Worm (Caenorhabditis elegans) whole organism, L1 larva: ENCODE measurements around the gene pbs-3.

ENCODE experiments used
- blmp-1 ChIP-seq: fragments of 150-350 bp; optimal IDR thresholded peaks from 2 replicates; lab custom pipeline; 2014; ENCODE audit warnings: missing biosample characterization, missing genetic modification characterization
- ceh-63 ChIP-seq: fragments of 200-800 bp; sonication (Bioruptor generic); optimal IDR thresholded peaks from 2 replicates; lab custom pipeline; 2018; ENCODE audit warnings: mild to moderate bottlenecking, missing genetic modification characterization, missing compliant biosample characterization
- ceh-88 ChIP-seq: fragments of 200-800 bp; sonication (Bioruptor generic); IDR thresholded peaks from 2 replicates; pipeline ENCODE4 v1.3.6; 2022; ENCODE audit warnings: missing genetic modification characterization, missing compliant biosample characterization
- ces-1 ChIP-seq: fragments of 150-350 bp; optimal IDR thresholded peaks from 2 replicates; lab custom pipeline; 2014; ENCODE audit warnings: missing biosample characterization, missing genetic modification reagents, missing genetic modification characterization
- dsc-1 ChIP-seq: sonication (generic microtip); optimal IDR thresholded peaks from 2 replicates; lab custom pipeline; 2016; ENCODE audit warnings: mild to moderate bottlenecking, missing genetic modification characterization, missing compliant biosample characterization
- efl-1 ChIP-seq, 4 experiments: fragments of 150-350 bp; optimal IDR thresholded peaks in 3 of 4; peaks in 1 of 4; 1 replicate in 1 of 4; 2 replicates in 3 of 4; lab custom pipeline; 2014; ENCODE audit warnings: missing biosample characterization in 2 of 4, missing genetic modification characterization in 2 of 4, missing genetic modification reagents in 2 of 4
- elt-3 ChIP-seq, 6 experiments: fragments of 150-350 bp in 1 of 6; sonication (generic microtip); optimal IDR thresholded peaks; 2 replicates each; lab custom pipeline; 2017 to 2018; ENCODE audit warnings: missing biosample characterization in 6 of 6, missing genetic modification characterization in 6 of 6, inconsistent platforms in 1 of 6
- ets-5 ChIP-seq: fragments of 200-800 bp; sonication (Bioruptor generic); IDR thresholded peaks from 2 replicates; pipeline ENCODE4 v1.3.6; 2022; ENCODE audit warnings: missing genetic modification characterization, missing compliant biosample characterization
- grh-1 ChIP-seq: fragments of 200-800 bp; sonication (Bioruptor generic); IDR thresholded peaks from 2 replicates; pipeline ENCODE4 v1.3.6; 2022; ENCODE audit warnings: missing genetic modification reagents, missing genetic modification characterization, missing compliant biosample characterization
- hlh-4 ChIP-seq: sonication (generic microtip); optimal IDR thresholded peaks from 2 replicates; lab custom pipeline; 2016; ENCODE audit warnings: mild to moderate bottlenecking, missing genetic modification characterization, missing compliant biosample characterization
- jun-1 ChIP-seq: fragments of 150-350 bp; optimal IDR thresholded peaks from 2 replicates; lab custom pipeline; 2014; ENCODE audit warnings: missing biosample characterization, missing genetic modification reagents, missing genetic modification characterization
- lin-14 ChIP-seq: fragments of 200-800 bp; sonication (Bioruptor generic); optimal IDR thresholded peaks from 2 replicates; lab custom pipeline; 2018; ENCODE audit warnings: mild to moderate bottlenecking, missing genetic modification characterization, moderate library complexity, missing compliant biosample characterization
- lin-35 ChIP-seq, 2 experiments: fragments of 150-350 bp; optimal IDR thresholded peaks; 2 replicates each; lab custom pipeline; 2014; ENCODE audit warnings: missing biosample characterization in 2 of 2, missing genetic modification characterization in 2 of 2, missing genetic modification reagents in 2 of 2
- lin-39 ChIP-seq: fragments of 150-350 bp; optimal IDR thresholded peaks from 2 replicates; lab custom pipeline; 2014; ENCODE audit warnings: missing biosample characterization, missing genetic modification reagents, missing genetic modification characterization
- mab-9 ChIP-seq: fragments of 200-800 bp; sonication (Bioruptor generic); IDR thresholded peaks from 2 replicates; pipeline ENCODE4 v1.3.6; 2022; ENCODE audit warnings: missing genetic modification reagents, missing genetic modification characterization, missing compliant biosample characterization
- mdl-1 ChIP-seq, 2 experiments: fragments of 150-350 bp; optimal IDR thresholded peaks; 2 replicates each; lab custom pipeline; 2014 to 2017; ENCODE audit warnings: missing biosample characterization in 2 of 2, missing genetic modification characterization in 2 of 2, inconsistent platforms in 1 of 2
- mef-2 ChIP-seq: fragments of 150-350 bp; optimal IDR thresholded peaks from 2 replicates; lab custom pipeline; 2014; ENCODE audit warnings: missing biosample characterization, missing genetic modification characterization
- mep-1 ChIP-seq: fragments of 150-350 bp; optimal IDR thresholded peaks from 2 replicates; lab custom pipeline; 2014; ENCODE audit warnings: missing biosample characterization, missing genetic modification characterization
- nhr-11 ChIP-seq: fragments of 150-350 bp; optimal IDR thresholded peaks from 2 replicates; lab custom pipeline; 2014; ENCODE audit warnings: missing biosample characterization, missing genetic modification characterization
- nhr-19 ChIP-seq: fragments of 200-800 bp; sonication (Bioruptor generic); conservative IDR thresholded peaks from 2 replicates; pipeline ENCODE4 v1.3.6; 2022; ENCODE audit warnings: missing genetic modification characterization, missing compliant biosample characterization
- nhr-20 ChIP-seq: sonication (generic microtip); optimal IDR thresholded peaks from 2 replicates; lab custom pipeline; 2016; ENCODE audit warnings: mild to moderate bottlenecking, missing genetic modification characterization, missing compliant biosample characterization
- nhr-28 ChIP-seq: fragments of 150-350 bp; optimal IDR thresholded peaks from 2 replicates; lab custom pipeline; 2014; ENCODE audit warnings: missing biosample characterization, missing genetic modification characterization
- nhr-85 ChIP-seq: sonication (generic microtip); peaks from one replicate; lab custom pipeline; 2016; ENCODE audit warnings: missing genetic modification characterization, inconsistent platforms, missing compliant biosample characterization
- pqm-1 ChIP-seq: sonication (generic microtip); optimal IDR thresholded peaks from 3 replicates; lab custom pipeline; 2017; ENCODE audit warnings: missing biosample characterization, missing genetic modification characterization
- skn-1 ChIP-seq: fragments of 150-350 bp; optimal IDR thresholded peaks from 2 replicates; lab custom pipeline; 2014; ENCODE audit warnings: missing biosample characterization, missing genetic modification characterization
- snpc-4 ChIP-seq: fragments of 150-350 bp; optimal IDR thresholded peaks from 2 replicates; lab custom pipeline; 2014; ENCODE audit warnings: missing biosample characterization, missing genetic modification characterization
- snu-23 ChIP-seq: sonication (generic microtip); optimal IDR thresholded peaks from 2 replicates; lab custom pipeline; 2016; ENCODE audit warnings: missing genetic modification characterization, missing compliant biosample characterization
- swsn-7 ChIP-seq: sonication (generic microtip); optimal IDR thresholded peaks from 2 replicates; lab custom pipeline; 2016; ENCODE audit warnings: missing genetic modification characterization, missing compliant biosample characterization
- tbx-2 ChIP-seq: sonication (generic microtip); optimal IDR thresholded peaks from 2 replicates; lab custom pipeline; 2016; ENCODE audit warnings: missing genetic modification characterization, missing compliant biosample characterization
- unc-30 ChIP-seq: sonication (generic microtip); optimal IDR thresholded peaks from 2 replicates; lab custom pipeline; 2017; ENCODE audit warnings: missing biosample characterization, missing genetic modification characterization
- unc-86 ChIP-seq: sonication (generic microtip); optimal IDR thresholded peaks from 2 replicates; lab custom pipeline; 2016; ENCODE audit warnings: missing genetic modification characterization, missing compliant biosample characterization
- ztf-11 ChIP-seq, 2 experiments: sonication (generic microtip); optimal IDR thresholded peaks; 2 replicates each; lab custom pipeline; 2016 to 2017; ENCODE audit warnings: missing genetic modification characterization in 2 of 2, missing biosample characterization in 1 of 2, missing compliant biosample characterization in 1 of 2

The pbs-3 gene

ce11 chrII:4984151-4984550, 28.9 kb upstream of the pbs-3 start:
- TF ChIP-seq efl-1 (optimal IDR thresholded peaks at IDR 0.05; lab: Kevin White, UChicago), result no peak
- peak in 1 of 2 experiments; percentile 29 for TF ChIP-seq efl-1 (GFP tag; optimal IDR thresholded peaks at IDR 0.05 in 1 of 2; lab: Kevin White, UChicago)
- no peak for TF ChIP-seq nhr-11 (tag; lab: Kevin White, UChicago)
- no peak for TF ChIP-seq unc-86 (tag; lab: Kevin White, UChicago)
- no peak for TF ChIP-seq swsn-7 (tag; lab: Kevin White, UChicago)
- no peak for TF ChIP-seq ceh-88 (GFP tag; lab: Robert Waterston, UW)
- TF ChIP-seq hlh-4 (tag; lab: Kevin White, UChicago), result no peak

ce11 chrII:4981682-4982404, 26.6 kb upstream of the pbs-3 start:
- TF ChIP-seq efl-1 (optimal IDR thresholded peaks at IDR 0.05; lab: Kevin White, UChicago) (no peak), efl-1 (GFP tag; optimal IDR thresholded peaks at IDR 0.05 in 1 of 2; lab: Kevin White, UChicago) (peak in 1 of 2 experiments; percentile 64), nhr-85 (tag; lab: Kevin White, UChicago) (peak; percentile 66), ztf-11 (tag; optimal IDR thresholded peaks at IDR 0.05; lab: Kevin White, UChicago) (peak in 1 of 2 experiments; percentile 87), nhr-28 (tag; lab: Kevin White, UChicago) (no peak), ets-5 (GFP tag; lab: Robert Waterston, UW) (no peak), tbx-2 (peak; percentile 58), lin-14 (GFP tag; lab: Kevin White, UChicago) (peak; percentile 14), jun-1 (tag; lab: Kevin White, UChicago) (no peak), blmp-1 (peak; percentile 11)

- TF ChIP-seq ceh-63, result no peak
- no peak for TF ChIP-seq unc-86 (tag; lab: Kevin White, UChicago)
- TF ChIP-seq grh-1 (GFP tag; lab: Robert Waterston, UW), result no peak
- TF ChIP-seq mdl-1 (tag; optimal IDR thresholded peaks at IDR 0.05; lab: Kevin White, UChicago), result no peak
- TF ChIP-seq mef-2 (tag; lab: Kevin White, UChicago), result no peak
- no peak for TF ChIP-seq nhr-19 (GFP tag; lab: Robert Waterston, UW)
- no peak for TF ChIP-seq skn-1
- TF ChIP-seq lin-14 (GFP tag; lab: Kevin White, UChicago), result no peak
- TF ChIP-seq elt-3 (tag; optimal IDR thresholded peaks at IDR 0.05; lab: Kevin White, UChicago), result no peak
- no peak for TF ChIP-seq mab-9 (GFP tag; lab: Robert Waterston, UW)
Measured at ce11 chrII:4975311-4975710, 20.1 kb upstream of the pbs-3 start.

- no peak for TF ChIP-seq dsc-1
- TF ChIP-seq mab-9 (GFP tag; lab: Robert Waterston, UW), result no peak
- no peak for TF ChIP-seq mef-2 (tag; lab: Kevin White, UChicago)
- TF ChIP-seq nhr-20 (tag; lab: Kevin White, UChicago), result no peak
- no peak for TF ChIP-seq nhr-28 (tag; lab: Kevin White, UChicago)
- TF ChIP-seq unc-30 (tag; lab: Kevin White, UChicago), result no peak
- no peak for TF ChIP-seq tbx-2
- TF ChIP-seq unc-86 (tag; lab: Kevin White, UChicago), result no peak
- TF ChIP-seq snu-23, result no peak
- no peak for TF ChIP-seq snpc-4 (tag; lab: Kevin White, UChicago)
- no peak for TF ChIP-seq ces-1
- TF ChIP-seq ztf-11 (tag; optimal IDR thresholded peaks at IDR 0.05; lab: Kevin White, UChicago), result no peak
- TF ChIP-seq, all 84 proteins: peak for 0
Measured at ce11 chrII:4974448-4974951, 19.3 kb upstream of the pbs-3 start.

ce11 chrII:4968863-4969262, 13.6 kb upstream of the pbs-3 start, which contains the start of gene shc-2:
TSS of gene shc-2 (plus strand) at chrII:4969163.
- no peak for TF ChIP-seq skn-1
- no peak for TF ChIP-seq lin-39 (tag; lab: Kevin White, UChicago)
- no peak for TF ChIP-seq mep-1 (tag; lab: Kevin White, UChicago)
- no peak for TF ChIP-seq lin-35 (GFP tag; optimal IDR thresholded peaks at IDR 0.05; lab: Kevin White, UChicago)
- no peak for TF ChIP-seq pqm-1
- TF ChIP-seq nhr-85 (tag; lab: Kevin White, UChicago), result no peak
- no peak for TF ChIP-seq efl-1 (optimal IDR thresholded peaks at IDR 0.05; lab: Kevin White, UChicago)
- TF ChIP-seq efl-1 (GFP tag; optimal IDR thresholded peaks at IDR 0.05 in 1 of 2; lab: Kevin White, UChicago), result no peak
